Worm (Caenorhabditis elegans): ENCODE results near the gene fbxc-12.

DNA sequence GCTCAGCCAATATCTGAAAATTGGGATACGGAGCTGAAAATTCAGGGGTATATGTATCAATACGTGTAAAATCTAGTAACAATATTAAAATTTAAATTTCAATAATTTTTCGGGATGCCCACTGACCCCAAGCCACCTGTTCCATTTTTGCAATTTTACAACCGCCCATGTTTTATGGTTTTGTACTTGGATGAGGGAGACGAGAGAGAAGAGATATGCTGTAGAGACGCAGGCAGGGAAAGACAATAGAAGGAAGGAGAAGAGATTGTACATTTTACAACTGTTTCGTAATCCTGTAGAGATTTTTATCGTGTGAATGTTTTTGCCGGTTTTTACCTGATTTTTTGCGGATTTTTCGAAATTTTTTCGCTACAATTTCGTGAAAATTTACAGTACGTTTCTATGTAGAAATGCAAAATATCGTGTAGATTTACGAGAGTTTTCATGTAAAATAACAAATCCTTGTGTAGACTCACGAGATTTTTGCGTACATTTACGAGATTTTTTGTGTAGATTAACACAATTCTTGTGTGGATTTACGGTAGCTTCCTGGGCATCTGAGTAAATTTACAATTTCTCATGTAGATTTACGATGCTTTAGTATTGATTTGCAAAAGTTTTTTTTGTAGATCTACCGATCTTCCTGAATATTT is 45.0 kb downstream of the fbxc-12 start:
- TF ChIP-seq nhr-12 (tag; optimal IDR thresholded peaks at IDR 0.05) (no peak), aly-2 (tag; optimal IDR thresholded peaks at IDR 0.05) (no peak), lin-39 (tag; optimal IDR thresholded peaks at IDR 0.05) (no peak), nhr-77 (tag; optimal IDR thresholded peaks at IDR 0.05) (no peak), skn-1 (tag; optimal IDR thresholded peaks at IDR 0.05) (no peak), mdl-1 (tag; optimal IDR thresholded peaks at IDR 0.05) (no peak), mab-5 (tag; optimal IDR thresholded peaks at IDR 0.05) (no peak), ztf-11 (tag; optimal IDR thresholded peaks at IDR 0.05) (no peak), fos-1 (tag; optimal IDR thresholded peaks at IDR 0.05) (no peak)

All from whole organism, L2 larva.